Worm (Caenorhabditis elegans): Measurements from ENCODE around the gene K09C4.7.

DNA sequence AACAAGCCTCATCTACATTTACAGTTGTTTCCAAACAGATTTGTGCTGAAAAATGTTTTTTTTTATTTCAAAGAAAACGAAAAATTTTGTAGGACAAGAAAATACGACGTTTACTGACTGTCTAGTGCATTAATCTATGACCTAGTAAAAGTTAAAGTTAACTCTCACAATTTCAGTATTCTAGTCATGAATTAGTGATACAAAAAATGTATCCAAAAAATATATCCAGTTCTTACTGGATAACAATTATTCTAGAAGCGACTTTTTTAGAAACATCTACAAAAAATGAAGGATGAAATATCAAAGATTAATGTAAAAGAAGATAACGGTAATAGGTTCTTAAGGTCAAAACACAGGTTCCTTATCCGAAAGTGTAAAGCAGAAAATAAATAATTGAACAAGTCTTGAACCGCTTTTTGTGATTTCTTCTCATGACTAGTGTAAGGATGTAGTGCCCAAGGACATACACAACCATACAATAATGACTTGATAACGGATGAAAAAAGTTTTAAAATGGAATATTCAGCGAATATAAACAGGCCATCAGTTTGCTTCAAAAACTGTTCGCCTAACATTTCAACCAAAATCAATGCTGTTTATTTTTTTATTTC is 22.1 kb upstream of the K09C4.7 start, which contains the start of gene pqn-37:
- TF ChIP-seq let-526 (GFP tag; IDR thresholded peaks at IDR 0.05) (no peak), him-1 (tag; optimal IDR thresholded peaks at IDR 0.05) (no peak), snpc-4 (GFP tag; optimal IDR thresholded peaks at IDR 0.05) (no peak), snpc-4 (tag; optimal IDR thresholded peaks at IDR 0.05) (no peak), dpl-1 (GFP tag; optimal IDR thresholded peaks at IDR 0.05) (no peak), hmg-1.2 (GFP tag; IDR thresholded peaks at IDR 0.05) (no peak), snpc-1.3 (tag; optimal IDR thresholded peaks at IDR 0.05; ENCODE audit: insufficient read depth) (no peak), lsl-1 (GFP tag; optimal IDR thresholded peaks at IDR 0.05) (no peak), madf-6 (GFP tag; IDR thresholded peaks at IDR 0.05) (no peak), sea-2 (GFP tag; IDR thresholded peaks at IDR 0.05) (no peak), snpc-1.1 (tag; optimal IDR thresholded peaks at IDR 0.05; ENCODE audit: insufficient read depth) (no peak), rec-8 (tag; optimal IDR thresholded peaks at IDR 0.05) (no peak)
